Fruit fly (Drosophila melanogaster) whole organism, pupa: ENCODE results near the gene CG31141.

Experiments used
- CG17806 ChIP-seq: fragments of 200-800 bp; sonication (Bioruptor generic); optimal IDR thresholded peaks from 2 replicates; lab custom pipeline; 2018; ENCODE audit warnings: missing biosample characterization, mild to moderate bottlenecking, missing genetic modification characterization, moderate library complexity
- Ets98B ChIP-seq: fragments of 200-800 bp; sonication (Bioruptor generic); IDR thresholded peaks from 2 replicates; pipeline ENCODE4 v1.3.6; 2022; ENCODE audit warnings: missing biosample characterization, missing genetic modification characterization
- rn ChIP-seq: fragments of 200-800 bp; sonication (Bioruptor generic); IDR thresholded peaks from 2 replicates; pipeline ENCODE4 v1.3.6; 2022; ENCODE audit warnings: missing biosample characterization, missing genetic modification characterization

DNA sequence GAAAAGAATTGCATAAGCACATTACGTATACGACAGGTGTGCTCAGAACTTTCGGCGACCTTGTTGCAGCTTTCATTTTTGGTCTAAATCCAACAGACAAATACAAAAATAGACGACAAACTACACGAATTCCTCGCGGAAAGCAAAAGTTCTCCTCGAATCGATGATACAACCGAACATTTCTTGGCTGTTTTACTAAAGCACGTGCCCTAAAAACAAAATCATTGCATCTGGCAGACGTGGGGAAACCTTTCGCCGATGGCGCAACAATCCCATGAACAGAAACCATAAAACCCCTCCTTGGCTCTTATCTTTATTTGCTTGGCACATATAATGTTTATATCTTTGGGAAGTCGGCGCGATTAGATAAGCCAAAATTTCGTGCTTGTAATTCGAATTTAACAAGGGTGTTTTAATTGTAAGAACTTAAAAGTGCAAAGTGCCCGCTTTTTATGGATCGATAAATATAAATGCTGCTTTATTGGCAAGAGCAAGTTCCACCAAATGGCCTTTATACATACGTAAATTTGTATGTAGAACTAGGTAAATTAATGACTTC is 15.5 kb downstream of the CG31141 start:
- TF ChIP-seq rn (no peak), Ets98B (no peak), CG17806 (tag; lab: Kevin White, UChicago) (no peak)
